Worm (Caenorhabditis elegans) whole organism, L2 larva: Measurements from ENCODE around the gene spe-49.

Experiments
- mdl-1 ChIP-seq, 2 experiments: fragments of 150-350 bp in 1 of 2; sonication (generic microtip) in 1 of 2; optimal IDR thresholded peaks; 2 replicates each; lab custom pipeline; 2017; ENCODE audit warnings: missing biosample characterization in 2 of 2, missing genetic modification characterization in 2 of 2
- ztf-4 ChIP-seq: fragments of 150-350 bp; optimal IDR thresholded peaks from 2 replicates; lab custom pipeline; 2014; ENCODE audit warnings: missing biosample characterization, missing genetic modification characterization

DNA sequence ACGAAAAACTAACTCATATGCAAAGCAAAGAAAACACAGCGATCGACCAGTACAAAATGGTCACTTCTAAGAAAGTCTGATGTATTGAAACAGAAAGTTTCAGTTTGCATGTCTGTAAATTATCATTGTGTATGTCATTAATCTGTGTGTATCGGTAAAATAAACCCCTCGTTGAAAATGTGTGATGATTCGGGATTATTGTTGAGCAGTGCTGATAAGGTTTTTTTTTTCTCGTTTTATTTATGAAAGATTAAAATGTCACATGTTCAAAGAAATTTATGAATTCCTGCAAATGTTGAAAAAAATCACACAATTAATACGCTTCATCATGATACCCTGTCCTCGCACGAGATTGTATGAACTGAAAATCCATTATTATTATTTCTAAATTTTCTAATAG, 1.1 kb upstream of the spe-49 start:
- TF ChIP-seq ztf-4 (tag; lab: Kevin White, UChicago): no peak
- TF ChIP-seq mdl-1 (tag; optimal IDR thresholded peaks at IDR 0.05; lab: Kevin White, UChicago): no peak
